Worm (Caenorhabditis elegans): ENCODE measurements around the gene E04F6.6.

E04F6.6 gene

DNA sequence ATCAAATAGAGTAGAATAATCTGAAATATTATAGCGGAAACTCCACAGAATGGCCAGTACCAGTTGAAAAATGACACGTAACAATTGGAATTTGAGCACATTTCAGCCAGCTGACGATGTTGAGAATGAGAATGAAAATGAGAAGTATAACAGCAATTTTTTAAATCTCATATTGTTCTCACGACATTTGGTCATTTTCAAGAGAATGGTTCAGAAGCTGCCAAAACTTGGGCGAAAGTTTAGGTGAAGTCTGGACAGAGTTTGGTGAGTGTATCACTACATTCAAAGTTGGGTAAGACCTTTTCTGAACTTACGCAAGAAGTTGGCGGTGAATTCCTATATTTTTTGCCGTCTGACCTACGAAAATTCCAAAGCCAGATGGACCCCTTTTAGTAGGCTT lies 5.6 kb upstream of the E04F6.6 start, which contains the start of gene srd-58:
TSS of gene srd-58 (minus strand) at position 101 of the 400 bp plus-strand sequence.
- TF ChIP-seq nhr-237 (tag; optimal IDR thresholded peaks at IDR 0.05) (no peak), sptf-1 (tag; optimal IDR thresholded peaks at IDR 0.05) (no peak), ztf-11 (tag; optimal IDR thresholded peaks at IDR 0.05) (no peak), nhr-28 (tag; optimal IDR thresholded peaks at IDR 0.05) (no peak), cnd-1 (tag; optimal IDR thresholded peaks at IDR 0.05) (no peak), hlh-1 (tag; optimal IDR thresholded peaks at IDR 0.05) (no peak), M03D4.4 (tag; optimal IDR thresholded peaks at IDR 0.05) (no peak), drap-1 (GFP tag; optimal IDR thresholded peaks at IDR 0.05) (no peak), mls-2 (tag; optimal IDR thresholded peaks at IDR 0.05) (no peak), unc-62 (GFP tag; optimal IDR thresholded peaks at IDR 0.05) (no peak), pha-4 (tag; optimal IDR thresholded peaks at IDR 0.05) (no peak), nhr-76 (tag; optimal IDR thresholded peaks at IDR 0.05) (no peak), mep-1 (tag; optimal IDR thresholded peaks at IDR 0.05) (no peak), flh-1 (GFP tag; optimal IDR thresholded peaks at IDR 0.05) (no peak)

DNA sequence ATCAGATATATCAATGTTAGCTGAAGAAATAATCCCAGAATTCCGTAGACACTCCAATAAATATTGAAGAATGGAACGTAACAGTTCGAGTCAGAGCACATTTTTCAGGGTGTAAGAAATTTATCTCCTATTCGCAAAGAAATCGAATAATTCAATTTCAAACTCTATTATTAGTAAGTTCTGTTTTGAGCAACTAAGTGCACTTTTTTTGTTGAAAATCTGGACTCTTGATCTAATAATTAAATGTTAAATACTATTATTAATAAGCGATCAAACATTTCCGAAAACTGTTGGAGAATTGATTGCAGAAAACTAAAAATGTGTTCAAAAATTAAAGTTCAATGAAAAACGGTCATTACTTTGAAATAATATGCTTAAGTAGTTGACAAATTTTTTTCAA lies 3.7 kb upstream of the E04F6.6 start, which contains the start of gene srd-56:
TSS of gene srd-56 (minus strand) at position 101 of the 400 bp plus-strand sequence.
- TF ChIP-seq nhr-237 (tag; optimal IDR thresholded peaks at IDR 0.05), result no peak

ce11 chrII:7200051-7200599 lies 760 bp upstream of the E04F6.6 start, which contains the start of gene pcrg-1:
Gene pcrg-1, plus strand, starts transcription at chrII:7200549.
- TF ChIP-seq elt-1 (tag; optimal IDR thresholded peaks at IDR 0.05; ENCODE audit: borderline replicate concordance, insufficient read depth) (peak; percentile 1), ceh-83 (GFP tag; optimal IDR thresholded peaks at IDR 0.05) (peak; percentile 92), cnd-1 (tag; optimal IDR thresholded peaks at IDR 0.05) (peak; percentile 95), nhr-2 (tag; optimal IDR thresholded peaks at IDR 0.05) (no peak), hlh-1 (tag; optimal IDR thresholded peaks at IDR 0.05) (peak; percentile 63), snpc-4 (tag; optimal IDR thresholded peaks at IDR 0.05) (no peak), ham-2 (GFP tag; optimal IDR thresholded peaks at IDR 0.05) (peak; percentile 93), zip-8 (tag; optimal IDR thresholded peaks at IDR 0.05) (no peak), ceh-39 (tag; optimal IDR thresholded peaks at IDR 0.05) (no peak), lin-32 (GFP tag; optimal IDR thresholded peaks at IDR 0.05) (peak; percentile 86), ceh-43 (GFP tag; optimal IDR thresholded peaks at IDR 0.05) (peak; percentile 84), mls-2 (tag; optimal IDR thresholded peaks at IDR 0.05) (peak; percentile 97), tbx-8 (GFP tag; optimal IDR thresholded peaks at IDR 0.05) (peak; percentile 91), ztf-11 (tag; optimal IDR thresholded peaks at IDR 0.05) (no peak), unc-120 (tag; optimal IDR thresholded peaks at IDR 0.05; ENCODE audit: poor library complexity, severe bottlenecking) (peak; percentile 79), mab-5 (tag; optimal IDR thresholded peaks at IDR 0.05) (no peak), nhr-76 (tag; optimal IDR thresholded peaks at IDR 0.05) (no peak), unc-39 (tag; optimal IDR thresholded peaks at IDR 0.05) (peak; percentile 25), lsy-2 (tag; optimal IDR thresholded peaks at IDR 0.05) (peak; percentile 27), elt-3 (tag; optimal IDR thresholded peaks at IDR 0.05) (peak; percentile 59), unc-62 (GFP tag; optimal IDR thresholded peaks at IDR 0.05) (peak; percentile 21), drap-1 (GFP tag; optimal IDR thresholded peaks at IDR 0.05) (peak; percentile 94), ces-1 (GFP tag; optimal IDR thresholded peaks at IDR 0.05) (no peak), pha-4 (tag; optimal IDR thresholded peaks at IDR 0.05) (peak; percentile 59), M03D4.4 (tag; optimal IDR thresholded peaks at IDR 0.05) (peak; percentile 92), bed-3 (GFP tag; optimal IDR thresholded peaks at IDR 0.05) (peak; percentile 83), sem-2 (GFP tag; optimal IDR thresholded peaks at IDR 0.05) (peak; percentile 84), blmp-1 (tag; optimal IDR thresholded peaks at IDR 0.05) (no peak), lin-13 (tag; optimal IDR thresholded peaks at IDR 0.05) (peak; percentile 77), sptf-1 (tag; optimal IDR thresholded peaks at IDR 0.05) (peak; percentile 96), nhr-28 (tag; optimal IDR thresholded peaks at IDR 0.05) (no peak), nhr-12 (tag; optimal IDR thresholded peaks at IDR 0.05) (no peak), nhr-237 (tag; optimal IDR thresholded peaks at IDR 0.05) (no peak), mep-1 (tag; optimal IDR thresholded peaks at IDR 0.05) (peak; percentile 73), flh-1 (GFP tag; optimal IDR thresholded peaks at IDR 0.05) (peak; percentile 82)

DNA sequence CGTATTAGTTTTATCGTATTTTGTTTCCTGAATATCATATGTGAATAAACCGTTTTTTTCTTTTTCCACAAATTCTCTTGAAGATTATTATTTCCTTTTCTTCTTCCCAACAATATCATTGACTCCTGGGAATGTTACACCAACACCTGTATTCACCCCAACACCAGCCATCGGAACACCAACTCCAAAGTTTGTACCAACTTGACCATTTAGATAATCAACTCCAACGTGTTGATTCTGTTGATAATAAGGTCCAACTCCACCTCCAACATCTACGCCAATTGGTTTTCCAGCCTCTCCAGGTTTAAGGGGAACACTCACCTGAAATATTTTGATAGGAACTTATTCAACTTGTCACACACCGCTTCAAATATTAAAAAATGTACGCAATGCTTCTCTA lies 1.9 kb downstream of the E04F6.6 start:
- TF ChIP-seq zip-8 (tag; optimal IDR thresholded peaks at IDR 0.05) (no peak), nhr-28 (tag; optimal IDR thresholded peaks at IDR 0.05) (no peak), cnd-1 (tag; optimal IDR thresholded peaks at IDR 0.05) (no peak), mls-2 (tag; optimal IDR thresholded peaks at IDR 0.05) (no peak), bed-3 (GFP tag; optimal IDR thresholded peaks at IDR 0.05) (no peak), sem-2 (GFP tag; optimal IDR thresholded peaks at IDR 0.05) (no peak), flh-1 (GFP tag; optimal IDR thresholded peaks at IDR 0.05) (no peak), ceh-39 (tag; optimal IDR thresholded peaks at IDR 0.05) (no peak), lsy-2 (tag; optimal IDR thresholded peaks at IDR 0.05) (no peak), blmp-1 (tag; optimal IDR thresholded peaks at IDR 0.05) (no peak), mep-1 (tag; optimal IDR thresholded peaks at IDR 0.05) (no peak), nhr-76 (tag; optimal IDR thresholded peaks at IDR 0.05) (no peak), elt-3 (tag; optimal IDR thresholded peaks at IDR 0.05) (no peak), unc-39 (tag; optimal IDR thresholded peaks at IDR 0.05) (no peak), nhr-12 (tag; optimal IDR thresholded peaks at IDR 0.05) (no peak), unc-62 (GFP tag; optimal IDR thresholded peaks at IDR 0.05) (no peak)

All from whole organism, mixed stage, embryonic.